Fruit fly (Drosophila melanogaster): ENCODE measurements around the gene PolZ2.
A peak's percentile ranks its signal among the peaks of the same experiment; 100 is the strongest.

Gene PolZ2

dm6 chr3R:5568590-5568989 lies 20.1 kb upstream of the PolZ2 start, which contains the start of the genes CG2931 and Rheb (continued):
- TF ChIP-seq Oli (tag; optimal IDR thresholded peaks at IDR 0.05) (peak; percentile 19), Dad (GFP tag; optimal IDR thresholded peaks at IDR 0.05) (peak; percentile 43), Antp (GFP tag; optimal IDR thresholded peaks at IDR 0.05) (peak; percentile 28), pita (GFP tag; optimal IDR thresholded peaks at IDR 0.05) (no peak), ATbp (GFP tag; optimal IDR thresholded peaks at IDR 0.05) (no peak), lmd (GFP tag; IDR thresholded peaks at IDR 0.05) (peak; percentile 63), CG7987 (GFP tag; optimal IDR thresholded peaks at IDR 0.05) (peak; percentile 16), salm (tag; optimal IDR thresholded peaks at IDR 0.05) (peak; percentile 16), grau (tag; optimal IDR thresholded peaks at IDR 0.05) (peak; percentile 67), tup (GFP tag; optimal IDR thresholded peaks at IDR 0.05) (peak; percentile 48), CG7839 (tag; optimal IDR thresholded peaks at IDR 0.05) (peak; percentile 58), CG17385 (GFP tag; optimal IDR thresholded peaks at IDR 0.05) (peak; percentile 45), NfI (GFP tag; optimal IDR thresholded peaks at IDR 0.05) (peak; percentile 69), org-1 (GFP tag; optimal IDR thresholded peaks at IDR 0.05) (no peak), grn (GFP tag; optimal IDR thresholded peaks at IDR 0.05) (peak; percentile 39), dysf (GFP tag; IDR thresholded peaks at IDR 0.05) (peak; percentile 72), HLH4C (GFP tag; IDR thresholded peaks at IDR 0.05; ENCODE audit: partially characterized antibody) (peak; percentile 65), CG31365 (tag; optimal IDR thresholded peaks at IDR 0.05) (no peak), CG18619 (GFP tag; optimal IDR thresholded peaks at IDR 0.05) (peak; percentile 12), Ravus (GFP tag; IDR thresholded peaks at IDR 0.05) (no peak), ems (GFP tag; optimal IDR thresholded peaks at IDR 0.05) (peak; percentile 45), CG8089 (GFP tag; optimal IDR thresholded peaks at IDR 0.05) (peak; percentile 4), CG10431 (GFP tag; optimal IDR thresholded peaks at IDR 0.05) (peak; percentile 16), lbe (GFP tag; optimal IDR thresholded peaks at IDR 0.05) (peak; percentile 30), CG7556 (GFP tag; optimal IDR thresholded peaks at IDR 0.05) (peak; percentile 20), crc (GFP tag; optimal IDR thresholded peaks at IDR 0.05) (no peak), Gsc (GFP tag; IDR thresholded peaks at IDR 0.05) (0 out of 2 replicates have a peak, but pooled peaks have one; percentile 7), Rfx (GFP tag; IDR thresholded peaks at IDR 0.05) (peak; percentile 81), CG11247 (GFP tag; IDR thresholded peaks at IDR 0.05) (peak; percentile 47), CG12942 (GFP tag; optimal IDR thresholded peaks at IDR 0.05) (peak; percentile 58), Elba2 (GFP tag; optimal IDR thresholded peaks at IDR 0.05) (peak; percentile 38), CG9797 (GFP tag; optimal IDR thresholded peaks at IDR 0.05) (peak; percentile 92), Xbp1 (GFP tag; optimal IDR thresholded peaks at IDR 0.05) (peak; percentile 77), CG13123 (GFP tag; optimal IDR thresholded peaks at IDR 0.05) (peak; percentile 48), CG17568 (GFP tag; optimal IDR thresholded peaks at IDR 0.05) (no peak), mirr (GFP tag; optimal IDR thresholded peaks at IDR 0.05) (no peak), bab2 (GFP tag; optimal IDR thresholded peaks at IDR 0.05) (no peak), Meics (GFP tag; optimal IDR thresholded peaks at IDR 0.05) (peak; percentile 44), ash1 (GFP tag; optimal IDR thresholded peaks at IDR 0.05) (no peak), Ada2b (GFP tag; IDR thresholded peaks at IDR 0.05) (peak; percentile 74), cg (GFP tag; optimal IDR thresholded peaks at IDR 0.05) (peak; percentile 2), Lhr (GFP tag; optimal IDR thresholded peaks at IDR 0.05) (peak; percentile 76), twi (tag; optimal IDR thresholded peaks at IDR 0.05) (peak; percentile 34), rib (GFP tag; IDR thresholded peaks at IDR 0.05) (no peak), Hr39 (optimal IDR thresholded peaks at IDR 0.05) (no peak), TFAM (GFP tag; optimal IDR thresholded peaks at IDR 0.05) (no peak), CG12236 (GFP tag; optimal IDR thresholded peaks at IDR 0.05) (no peak), CrebB (tag; optimal IDR thresholded peaks at IDR 0.05) (peak; percentile 14), corto (GFP tag; optimal IDR thresholded peaks at IDR 0.05) (peak; percentile 41), zfh1 (GFP tag; IDR thresholded peaks at IDR 0.05) (peak; percentile 66; the same call in 2 of the 3 replicates), Sox102F (GFP tag; optimal IDR thresholded peaks at IDR 0.05) (no peak), CG34376 (GFP tag; optimal IDR thresholded peaks at IDR 0.05) (no peak)

All from whole organism, embryonic.